Fruit fly (Drosophila melanogaster) whole organism, pupa: ENCODE data around the gene CG7991.

Experiments used
- CG10348 ChIP-seq: fragments of 200-800 bp; sonication (Bioruptor generic); IDR thresholded peaks from 2 replicates; pipeline ENCODE4 v1.3.6; 2022; ENCODE audit warnings: missing biosample characterization, missing genetic modification characterization
- CG14655 ChIP-seq: fragments of 200-800 bp; sonication (Bioruptor generic); optimal IDR thresholded peaks from 3 replicates; lab custom pipeline; 2017; ENCODE audit warnings: mild to moderate bottlenecking, missing biosample characterization, missing genetic modification reagents, missing genetic modification characterization
- CG32121 ChIP-seq: fragments of 200-800 bp; sonication (Bioruptor generic); IDR thresholded peaks from 2 replicates; pipeline ENCODE4 v1.3.6; 2022; ENCODE audit warnings: missing biosample characterization, missing genetic modification characterization
- CG4496 ChIP-seq: fragments of 200-800 bp; sonication (Bioruptor generic); IDR thresholded peaks from 3 replicates; pipeline ENCODE4 v1.3.6; 2022; ENCODE audit warnings: missing biosample characterization, missing genetic modification characterization
- CG8159 ChIP-seq: fragments of 200-800 bp; sonication (Bioruptor generic); optimal IDR thresholded peaks from 3 replicates; lab custom pipeline; 2018; ENCODE audit warnings: missing biosample characterization, mild to moderate bottlenecking, missing genetic modification characterization, moderate library complexity
- EcR ChIP-seq: fragments of 200-800 bp; sonication (Bioruptor generic); optimal IDR thresholded peaks from 3 replicates; lab custom pipeline; 2019; ENCODE audit warnings: missing biosample characterization, missing genetic modification characterization, mild to moderate bottlenecking, moderate library complexity, missing genetic modification reagents
- Pif1A ChIP-seq: fragments of 200-800 bp; sonication (Bioruptor generic); optimal IDR thresholded peaks from 3 replicates; lab custom pipeline; 2016; ENCODE audit warnings: missing biosample characterization, missing genetic modification characterization
- Pif1B ChIP-seq: fragments of 200-800 bp; sonication (Bioruptor generic); optimal IDR thresholded peaks from 3 replicates; lab custom pipeline; 2016; ENCODE audit warnings: missing biosample characterization, missing genetic modification characterization
- fd96Ca ChIP-seq: fragments of 200-800 bp; sonication (Bioruptor generic); IDR thresholded peaks from 3 replicates; pipeline ENCODE4 v1.3.6; 2022; ENCODE audit warnings: missing biosample characterization, missing genetic modification characterization
- rn ChIP-seq: fragments of 200-800 bp; sonication (Bioruptor generic); IDR thresholded peaks from 2 replicates; pipeline ENCODE4 v1.3.6; 2022; ENCODE audit warnings: missing biosample characterization, missing genetic modification characterization

DNA sequence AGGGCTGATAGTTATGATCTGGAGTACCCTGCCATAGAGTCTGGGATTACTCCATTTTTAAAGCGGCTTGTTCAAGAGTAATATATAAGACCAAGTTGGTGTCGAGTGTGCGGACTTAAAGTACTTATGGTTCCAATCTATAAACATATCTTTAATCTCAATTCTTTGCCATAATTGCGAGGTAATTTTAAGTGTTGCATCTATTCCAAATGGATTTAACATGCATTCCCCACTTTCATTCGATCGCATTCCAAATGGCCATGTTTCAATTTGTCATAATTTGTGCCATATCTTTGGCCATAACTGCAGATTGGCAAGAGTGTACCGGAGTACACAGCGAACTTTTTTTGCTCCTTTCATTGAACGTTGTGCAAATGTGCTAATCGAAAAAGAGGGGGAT, 36.7 kb downstream of the CG7991 start:
- TF ChIP-seq CG14655 (GFP tag; lab: Kevin White, UChicago) (no peak), Pif1A (GFP tag; lab: Kevin White, UChicago) (no peak), fd96Ca (GFP tag; lab: Robert Waterston, UW) (no peak), EcR (GFP tag; lab: Kevin White, UChicago) (no peak), rn (GFP tag; lab: Robert Waterston, UW) (no peak), Pif1B (no peak), CG10348 (GFP tag; lab: Robert Waterston, UW) (no peak), CG32121 (GFP tag; lab: Robert Waterston, UW) (no peak), CG8159 (tag; lab: Kevin White, UChicago) (peak; percentile 67), CG4496 (no peak)
